Fruit fly (Drosophila melanogaster): Measurements from ENCODE around the gene CG45065.

dm6 chrX:14896791-14897190, 14.4 kb upstream of the CG45065 start, which contains the start of gene CG9514:
- TF ChIP-seq tj (GFP tag; optimal IDR thresholded peaks at IDR 0.05) (no peak), CG5204 (GFP tag; optimal IDR thresholded peaks at IDR 0.05) (no peak), Crg-1 (GFP tag; optimal IDR thresholded peaks at IDR 0.05) (no peak), CG33017 (tag; optimal IDR thresholded peaks at IDR 0.05) (no peak), cnc (optimal IDR thresholded peaks at IDR 0.05) (no peak), bab1 (GFP tag; optimal IDR thresholded peaks at IDR 0.05) (no peak), pad (GFP tag; optimal IDR thresholded peaks at IDR 0.05) (no peak), Mnt (GFP tag; optimal IDR thresholded peaks at IDR 0.05) (no peak), cic (GFP tag; optimal IDR thresholded peaks at IDR 0.05) (no peak), CG7101 (tag; optimal IDR thresholded peaks at IDR 0.05) (no peak), CG7045 (GFP tag; optimal IDR thresholded peaks at IDR 0.05) (no peak)
